Worm (Caenorhabditis elegans) whole organism, L4 larva: ENCODE results near the gene symk-1.

Experiments used
- ama-1 ChIP-seq: fragments of 150-350 bp; optimal IDR thresholded peaks from 2 replicates; lab custom pipeline; 2014; ENCODE audit warnings: inconsistent platforms, mixed read lengths
- arid-1 ChIP-seq: fragments of 200-800 bp; sonication (Bioruptor generic); conservative IDR thresholded peaks from 2 replicates; pipeline ENCODE4 v1.3.6; 2022; ENCODE audit warnings: missing genetic modification reagents, missing genetic modification characterization, missing compliant biosample characterization
- ceh-62 ChIP-seq: sonication (generic microtip); optimal IDR thresholded peaks from 2 replicates; lab custom pipeline; 2017; ENCODE audit warnings: missing biosample characterization, missing genetic modification characterization
- dmd-8 ChIP-seq: fragments of 200-800 bp; sonication (Bioruptor generic); IDR thresholded peaks from 2 replicates; pipeline ENCODE4 v1.3.6; 2022; ENCODE audit warnings: missing genetic modification characterization, missing compliant biosample characterization
- nhr-10 ChIP-seq: fragments of 150-350 bp; optimal IDR thresholded peaks from 2 replicates; lab custom pipeline; 2014; ENCODE audit warnings: missing biosample characterization, missing genetic modification characterization
- nhr-77 ChIP-seq: fragments of 150-350 bp; optimal IDR thresholded peaks from 2 replicates; lab custom pipeline; 2014; ENCODE audit warnings: missing biosample characterization, missing genetic modification characterization
- skn-1 ChIP-seq: fragments of 150-350 bp; optimal IDR thresholded peaks from 2 replicates; lab custom pipeline; 2014; ENCODE audit warnings: missing biosample characterization, missing genetic modification characterization
- snpc-4 ChIP-seq: fragments of 150-350 bp; optimal IDR thresholded peaks from 2 replicates; lab custom pipeline; 2014; ENCODE audit warnings: missing biosample characterization, missing genetic modification characterization

ce11 chrV:8529219-8529618 lies 40.9 kb upstream of the symk-1 start, which contains the start of gene otpl-5:
- TF ChIP-seq snpc-4 (tag; lab: Kevin White, UChicago) (no peak), ceh-62 (tag; lab: Kevin White, UChicago) (no peak), arid-1 (GFP tag; lab: Robert Waterston, UW) (no peak), nhr-77 (tag; lab: Kevin White, UChicago) (no peak), skn-1 (no peak), ama-1 (lab: Kevin White, UChicago) (no peak), nhr-10 (tag; lab: Kevin White, UChicago) (no peak), dmd-8 (no peak)
